Fruit fly (Drosophila melanogaster) whole organism, embryonic: ENCODE measurements around the gene CG42494.

Experiments used
- Abd-B ChIP-seq: fragments of 200-800 bp; sonication (Bioruptor generic); optimal IDR thresholded peaks from 2 replicates; lab custom pipeline; 2018; ENCODE audit warnings: missing biosample characterization, mild to moderate bottlenecking, missing genetic modification characterization, moderate library complexity
- BtbVII ChIP-seq: fragments of 200-800 bp; sonication (Bioruptor generic); optimal IDR thresholded peaks from 3 replicates; lab custom pipeline; 2017; ENCODE audit warnings: missing biosample characterization, mild to moderate bottlenecking, missing genetic modification characterization
- Bteb2 ChIP-seq: fragments of 200-800 bp; sonication (Bioruptor generic); optimal IDR thresholded peaks from 2 replicates; lab custom pipeline; 2016; ENCODE audit warnings: missing biosample characterization, missing genetic modification characterization
- CG10543 ChIP-seq: fragments of 200-800 bp; sonication (Bioruptor generic); optimal IDR thresholded peaks from 3 replicates; lab custom pipeline; 2017; ENCODE audit warnings: missing biosample characterization, mild to moderate bottlenecking, missing genetic modification characterization, moderate library complexity
- CG12104 ChIP-seq: fragments of 200-800 bp; sonication (Bioruptor generic); optimal IDR thresholded peaks from 3 replicates; lab custom pipeline; 2016; ENCODE audit warnings: missing biosample characterization, missing genetic modification characterization
- CG13624 ChIP-seq: fragments of 200-800 bp; sonication (Bioruptor generic); optimal IDR thresholded peaks from 2 replicates; lab custom pipeline; 2016; ENCODE audit warnings: missing biosample characterization, missing genetic modification characterization
- CG16813 ChIP-seq: fragments of 200-800 bp; sonication (Bioruptor generic); IDR thresholded peaks from 3 replicates; pipeline ENCODE4 v1.3.6; 2022; ENCODE audit warnings: missing biosample characterization, missing genetic modification characterization; ENCODE audit not compliant: partially characterized antibody
- CG17361 ChIP-seq: fragments of 200-800 bp; sonication (Bioruptor generic); IDR thresholded peaks from 3 replicates; pipeline ENCODE4 v1.3.6; 2022; ENCODE audit warnings: missing biosample characterization, missing genetic modification characterization
- CG17612 ChIP-seq: fragments of 200-800 bp; sonication (Bioruptor generic); IDR thresholded peaks from 2 replicates; pipeline ENCODE4 v1.3.6; 2022; ENCODE audit warnings: missing biosample characterization, missing genetic modification characterization
- CG17802 ChIP-seq: fragments of 200-800 bp; sonication (Bioruptor generic); optimal IDR thresholded peaks from 2 replicates; lab custom pipeline; 2018; ENCODE audit warnings: missing biosample characterization, mild to moderate bottlenecking, missing genetic modification characterization, moderate library complexity
- CG18476 ChIP-seq: fragments of 200-800 bp; sonication (Bioruptor generic); optimal IDR thresholded peaks from 2 replicates; lab custom pipeline; 2016; ENCODE audit warnings: missing biosample characterization, mild to moderate bottlenecking, missing genetic modification characterization
- CG2120 ChIP-seq: fragments of 200-800 bp; sonication (Bioruptor generic); optimal IDR thresholded peaks from 3 replicates; lab custom pipeline; 2016; ENCODE audit warnings: missing biosample characterization, missing genetic modification characterization
- CG2712 ChIP-seq: fragments of 200-800 bp; optimal IDR thresholded peaks from 3 replicates; lab custom pipeline; 2019; ENCODE audit warnings: missing biosample characterization, mild to moderate bottlenecking, missing genetic modification characterization, moderate library complexity
- CG6654 ChIP-seq: fragments of 200-800 bp; sonication (Bioruptor generic); optimal IDR thresholded peaks from 2 replicates; lab custom pipeline; 2017; ENCODE audit warnings: missing biosample characterization, mild to moderate bottlenecking, missing genetic modification characterization
- CG7745 ChIP-seq: fragments of 200-800 bp; sonication (Bioruptor generic); optimal IDR thresholded peaks from 2 replicates; lab custom pipeline; 2018; ENCODE audit warnings: missing biosample characterization, mild to moderate bottlenecking, missing genetic modification characterization, moderate library complexity
- CG9932 ChIP-seq: fragments of 200-800 bp; sonication (Bioruptor generic); IDR thresholded peaks from 2 replicates; pipeline ENCODE4 v1.3.6; 2022; ENCODE audit warnings: missing biosample characterization, missing genetic modification characterization
- Camta ChIP-seq: fragments of 200-800 bp; sonication (Bioruptor generic); optimal IDR thresholded peaks from 2 replicates; lab custom pipeline; 2016; ENCODE audit warnings: missing biosample characterization, missing genetic modification characterization
- Chrac-16 ChIP-seq: fragments of 200-800 bp; sonication (Bioruptor generic); optimal IDR thresholded peaks from 3 replicates; lab custom pipeline; 2016; ENCODE audit warnings: missing biosample characterization, missing genetic modification characterization
- ERR ChIP-seq: fragments of 200-800 bp; sonication (Bioruptor generic); optimal IDR thresholded peaks from 2 replicates; lab custom pipeline; 2016; ENCODE audit warnings: missing biosample characterization, missing genetic modification characterization
- Hand ChIP-seq: fragments of 200-800 bp; sonication (Bioruptor generic); optimal IDR thresholded peaks from 2 replicates; lab custom pipeline; 2017; ENCODE audit warnings: mild to moderate bottlenecking, missing biosample characterization, missing genetic modification reagents, missing genetic modification characterization
- Hr3 ChIP-seq: fragments of 200-800 bp; sonication (Bioruptor generic); optimal IDR thresholded peaks from 3 replicates; lab custom pipeline; 2016; ENCODE audit warnings: missing biosample characterization, missing genetic modification characterization
- Hr51 ChIP-seq, 2 experiments: fragments of 200-800 bp; sonication (Bioruptor generic); optimal IDR thresholded peaks; 2 replicates in 1 of 2; 3 replicates in 1 of 2; lab custom pipeline; 2016 to 2018; ENCODE audit warnings: missing biosample characterization in 2 of 2, missing genetic modification characterization in 2 of 2, mild to moderate bottlenecking in 1 of 2, moderate library complexity in 1 of 2
- Hsf ChIP-seq: fragments of 200-800 bp; sonication (Bioruptor generic); optimal IDR thresholded peaks from 3 replicates; lab custom pipeline; 2016; ENCODE audit warnings: missing biosample characterization, missing genetic modification characterization
- Mad ChIP-seq: fragments of 200-800 bp; sonication (Bioruptor generic); optimal IDR thresholded peaks from 2 replicates; lab custom pipeline; 2016; ENCODE audit warnings: missing biosample characterization, missing genetic modification characterization
- Max ChIP-seq: fragments of 200-800 bp; sonication (Bioruptor generic); optimal IDR thresholded peaks from 2 replicates; lab custom pipeline; 2016; ENCODE audit warnings: missing biosample characterization, mild to moderate bottlenecking, missing genetic modification characterization
- Med ChIP-seq: fragments of 200-800 bp; sonication (Bioruptor generic); peaks from one replicate; lab custom pipeline; 2016; ENCODE audit warnings: missing biosample characterization, missing genetic modification characterization, mild to moderate bottlenecking, inconsistent platforms, moderate library complexity
- Mrtf ChIP-seq: fragments of 200-800 bp; sonication (Bioruptor generic); IDR thresholded peaks from 3 replicates; pipeline ENCODE4 v1.3.6; 2022; ENCODE audit warnings: missing biosample characterization, missing genetic modification characterization
- NFAT ChIP-seq: fragments of 200-800 bp; sonication (Bioruptor generic); IDR thresholded peaks from 2 replicates; pipeline ENCODE4 v1.3.6; 2022; ENCODE audit warnings: missing biosample characterization, missing genetic modification characterization
- Ravus ChIP-seq: fragments of 200-800 bp; sonication (Bioruptor generic); IDR thresholded peaks from 2 replicates; pipeline ENCODE4 v1.3.6; 2022; ENCODE audit warnings: missing biosample characterization, missing genetic modification characterization
- Rfx ChIP-seq: fragments of 200-800 bp; sonication (Bioruptor generic); IDR thresholded peaks from 2 replicates; pipeline ENCODE4 v1.3.6; 2022; ENCODE audit warnings: missing biosample characterization, missing genetic modification characterization
- Tbp ChIP-seq: fragments of >200 bp; optimal IDR thresholded peaks from 2 replicates; lab custom pipeline; 2018; ENCODE audit warnings: missing biosample characterization, missing genetic modification characterization
- amos ChIP-seq: fragments of 200-800 bp; sonication (Bioruptor generic); IDR thresholded peaks from 2 replicates; pipeline ENCODE4 v1.3.6; 2022; ENCODE audit warnings: missing biosample characterization, missing genetic modification characterization; ENCODE audit not compliant: partially characterized antibody
- ase ChIP-seq: fragments of 200-800 bp; sonication (Bioruptor generic); IDR thresholded peaks from 3 replicates; pipeline ENCODE4 v1.3.6; 2022; ENCODE audit warnings: missing biosample characterization, missing genetic modification characterization
- az2 ChIP-seq: fragments of 200-800 bp; sonication (Bioruptor generic); optimal IDR thresholded peaks from 3 replicates; lab custom pipeline; 2016; ENCODE audit warnings: missing biosample characterization, missing genetic modification characterization
- bigmax ChIP-seq: fragments of 200-800 bp; sonication (Bioruptor generic); optimal IDR thresholded peaks from 2 replicates; lab custom pipeline; 2018; ENCODE audit warnings: missing biosample characterization, mild to moderate bottlenecking, missing genetic modification characterization
- cg ChIP-seq: fragments of 200-800 bp; sonication (Bioruptor generic); optimal IDR thresholded peaks from 3 replicates; lab custom pipeline; 2019; ENCODE audit warnings: missing biosample characterization, mild to moderate bottlenecking, missing genetic modification characterization, moderate library complexity
- exex ChIP-seq: fragments of 200-800 bp; sonication (Bioruptor generic); optimal IDR thresholded peaks from 4 replicates; lab custom pipeline; 2018; ENCODE audit warnings: missing biosample characterization, mild to moderate bottlenecking, missing genetic modification characterization, moderate library complexity
- hkb ChIP-seq, 2 experiments: fragments of 200-800 bp in 1 of 2; fragments of >200 bp in 1 of 2; sonication (Bioruptor generic) in 1 of 2; IDR thresholded peaks in 1 of 2; optimal IDR thresholded peaks in 1 of 2; 2 replicates each; pipeline versions ENCODE4 v1.3.6 to Lab custom; 2017 to 2022; ENCODE audit warnings: missing biosample characterization in 1 of 2, missing genetic modification characterization in 1 of 2
- hth ChIP-seq: fragments of >200 bp; optimal IDR thresholded peaks from 2 replicates; lab custom pipeline; 2017; ENCODE audit warnings: inconsistent platforms
- lab ChIP-seq: fragments of 200-800 bp; sonication (Bioruptor generic); optimal IDR thresholded peaks from 3 replicates; lab custom pipeline; 2017; ENCODE audit warnings: missing biosample characterization, missing genetic modification characterization, mild to moderate bottlenecking, moderate library complexity, missing genetic modification reagents
- org-1 ChIP-seq: fragments of 200-800 bp; sonication (Bioruptor generic); optimal IDR thresholded peaks from 2 replicates; lab custom pipeline; 2017; ENCODE audit warnings: missing biosample characterization, missing genetic modification characterization
- pita ChIP-seq: fragments of 200-800 bp; sonication (Bioruptor generic); optimal IDR thresholded peaks from 2 replicates; lab custom pipeline; 2017; ENCODE audit warnings: missing biosample characterization, mild to moderate bottlenecking, missing genetic modification characterization
- ro ChIP-seq: fragments of 200-800 bp; sonication (Bioruptor generic); IDR thresholded peaks from 2 replicates; pipeline ENCODE4 v1.3.6; 2022; ENCODE audit warnings: missing biosample characterization, missing genetic modification characterization
- sqz ChIP-seq: fragments of 200-800 bp; sonication (Bioruptor generic); optimal IDR thresholded peaks from 3 replicates; lab custom pipeline; 2018; ENCODE audit warnings: missing biosample characterization, mild to moderate bottlenecking, missing genetic modification characterization
- sr ChIP-seq: fragments of 200-800 bp; sonication (Bioruptor generic); IDR thresholded peaks from 3 replicates; pipeline ENCODE4 v1.3.6; 2022; ENCODE audit warnings: missing biosample characterization, missing genetic modification characterization
- tgo ChIP-seq: fragments of 200-800 bp; sonication (Bioruptor generic); IDR thresholded peaks from 3 replicates; pipeline ENCODE4 v1.3.6; 2022; ENCODE audit warnings: missing biosample characterization, missing genetic modification characterization
- tna ChIP-seq: fragments of 200-800 bp; sonication (Bioruptor generic); IDR thresholded peaks from 2 replicates; pipeline ENCODE4 v1.3.6; 2022; ENCODE audit warnings: missing biosample characterization, missing genetic modification characterization; ENCODE audit not compliant: partially characterized antibody
- unpg ChIP-seq: fragments of 200-800 bp; sonication (Bioruptor generic); optimal IDR thresholded peaks from 3 replicates; lab custom pipeline; 2018; ENCODE audit warnings: missing biosample characterization, mild to moderate bottlenecking, missing genetic modification characterization, moderate library complexity
- vnd ChIP-seq: fragments of 200-800 bp; sonication (Bioruptor generic); IDR thresholded peaks from 3 replicates; pipeline ENCODE4 v1.3.6; 2022; ENCODE audit warnings: missing biosample characterization, missing genetic modification characterization; ENCODE audit not compliant: partially characterized antibody
- wdn ChIP-seq: fragments of 200-800 bp; sonication (Bioruptor generic); IDR thresholded peaks from 2 replicates; pipeline ENCODE4 v1.3.6; 2022; ENCODE audit warnings: missing biosample characterization, missing genetic modification characterization

CG42494 gene

DNA sequence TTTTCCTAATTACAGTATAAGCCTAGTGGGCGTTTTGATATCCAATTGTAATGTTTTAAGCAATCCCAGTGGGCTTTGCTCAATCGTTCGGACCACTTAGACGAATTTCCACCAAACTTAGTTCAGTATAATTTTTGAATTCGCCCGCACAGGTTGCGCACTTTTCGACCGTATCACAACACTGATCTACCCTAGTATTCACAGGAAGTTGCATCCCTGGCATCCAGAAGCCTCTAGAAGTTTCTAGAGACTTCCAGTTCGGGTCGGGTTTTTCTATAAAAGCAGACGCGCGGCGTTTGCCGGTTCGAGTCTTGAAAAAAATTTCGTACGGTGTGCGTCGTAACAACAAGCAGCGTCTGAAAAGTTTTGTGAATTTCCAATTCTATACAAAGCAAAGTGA is 8.7 kb downstream of the CG42494 start, which contains the start of gene Hsp83 (continued):
- TF ChIP-seq tna (no peak), BtbVII (GFP tag; lab: Kevin White, UChicago) (peak; percentile 99), CG12104 (peak; percentile 96), CG17612 (GFP tag; lab: Robert Waterston, UW) (peak; percentile 85), ro (GFP tag; lab: Robert Waterston, UW) (peak; percentile 40; the same call in 1 of the 2 replicates), Hr51 (GFP tag; optimal IDR thresholded peaks at IDR 0.05; lab: Kevin White, UChicago) (peak; percentile 90 to 96), NFAT (GFP tag; lab: Robert Waterston, UW) (peak; percentile 96), az2 (GFP tag; lab: Kevin White, UChicago) (peak; percentile 83), bigmax (peak; percentile 91), CG18476 (GFP tag; lab: Kevin White, UChicago) (peak; percentile 83), CG7745 (tag; lab: Kevin White, UChicago) (peak; percentile 80), CG17802 (peak; percentile 86), sr (GFP tag; lab: Robert Waterston, UW) (peak; percentile 96), ERR (GFP tag; lab: Kevin White, UChicago) (peak; percentile 84), CG16813 (no peak), vnd (GFP tag; lab: Robert Waterston, UW) (no peak), CG2712 (tag; lab: Kevin White, UChicago) (peak; percentile 87), Med (GFP tag; lab: Kevin White, UChicago) (peak; percentile 100), Hand (peak; percentile 99), Rfx (peak; percentile 97), CG13624 (GFP tag; lab: Kevin White, UChicago) (peak; percentile 94), Chrac-16 (GFP tag; lab: Kevin White, UChicago) (peak; percentile 79), CG2120 (GFP tag; lab: Kevin White, UChicago) (peak; percentile 86), Mrtf (GFP tag; lab: Robert Waterston, UW) (peak; percentile 78; the same call in 2 of the 3 replicates), CG10543 (GFP tag; lab: Kevin White, UChicago) (peak; percentile 100), tgo (GFP tag; lab: Robert Waterston, UW) (peak; percentile 85), Hsf (GFP tag; lab: Kevin White, UChicago) (peak; percentile 99), Tbp (no peak), Max (GFP tag; lab: Kevin White, UChicago) (peak; percentile 87), Hr3 (GFP tag; lab: Kevin White, UChicago) (peak; percentile 73), lab (GFP tag; lab: Kevin White, UChicago) (peak; percentile 100), Camta (peak; percentile 92), cg (GFP tag; lab: Kevin White, UChicago) (no peak), unpg (peak; percentile 94), org-1 (GFP tag; lab: Kevin White, UChicago) (peak; percentile 95), hkb (optimal IDR thresholded peaks at IDR 0.05; lab: Kevin White, UChicago) (no peak), hkb (GFP tag; IDR thresholded peaks at IDR 0.05; lab: Robert Waterston, UW) (peak; percentile 96), ase (GFP tag; lab: Robert Waterston, UW) (peak; percentile 83), Ravus (peak; percentile 25; the same call in 1 of the 2 replicates), wdn (GFP tag; lab: Robert Waterston, UW) (peak; percentile 90), CG9932 (GFP tag; lab: Robert Waterston, UW) (peak; percentile 84), Mad (GFP tag; lab: Kevin White, UChicago) (peak; percentile 95), CG6654 (GFP tag; lab: Kevin White, UChicago) (peak; percentile 84), Abd-B (no peak), Bteb2 (GFP tag; lab: Kevin White, UChicago) (peak; percentile 90), hth (no peak), pita (GFP tag; lab: Kevin White, UChicago) (peak; percentile 6), amos (GFP tag; lab: Robert Waterston, UW) (peak; percentile 3; the same call in 1 of the 2 replicates), sqz (GFP tag; lab: Kevin White, UChicago) (peak; percentile 98), CG17361 (GFP tag; lab: Robert Waterston, UW) (peak; percentile 81), exex (tag; lab: Kevin White, UChicago) (peak; percentile 84)
